Fruit fly (Drosophila melanogaster): ENCODE results near the gene CG7084.

The CG7084 gene

DNA sequence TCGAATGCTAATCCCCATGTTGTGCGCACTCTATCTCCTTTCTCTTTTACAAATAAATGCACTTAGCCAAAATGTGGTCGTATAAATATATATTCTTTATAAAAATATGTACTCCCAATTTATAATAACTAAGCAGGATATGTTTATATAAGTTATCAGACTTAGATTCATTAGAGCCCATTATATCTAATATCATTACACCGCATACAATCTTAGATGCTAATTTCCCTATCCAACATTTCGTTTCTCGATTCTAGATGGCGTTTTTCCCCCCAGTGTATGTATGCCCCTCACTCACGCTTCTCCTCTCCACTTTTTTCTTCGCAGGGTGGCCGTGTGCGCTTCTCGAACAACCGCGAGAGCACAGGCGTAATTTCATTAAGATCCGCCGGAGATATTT, 11.1 kb upstream of the CG7084 start:
- TF ChIP-seq CG18476 (GFP tag; optimal IDR thresholded peaks at IDR 0.05) = no peak
- no peak for TF ChIP-seq vfl (GFP tag; optimal IDR thresholded peaks at IDR 0.05)
- no peak for TF ChIP-seq slp2 (GFP tag; optimal IDR thresholded peaks at IDR 0.05)
- peak; percentile 2 for TF ChIP-seq Hmr (GFP tag; optimal IDR thresholded peaks at IDR 0.05)
- peak; percentile 2 for TF ChIP-seq ATbp (GFP tag; optimal IDR thresholded peaks at IDR 0.05)
- no peak for TF ChIP-seq aop (GFP tag; IDR thresholded peaks at IDR 0.05)
- peak; percentile 33 for TF ChIP-seq dmrt99B (tag; optimal IDR thresholded peaks at IDR 0.05)
- no peak for TF ChIP-seq dysf (GFP tag; IDR thresholded peaks at IDR 0.05)
- no peak for TF ChIP-seq Adf1 (GFP tag; IDR thresholded peaks at IDR 0.05)
- TF ChIP-seq nmo (GFP tag; optimal IDR thresholded peaks at IDR 0.05) = no peak
- TF ChIP-seq Rfx (GFP tag; IDR thresholded peaks at IDR 0.05) = no peak
- TF ChIP-seq zf30C (GFP tag; optimal IDR thresholded peaks at IDR 0.05) = peak; percentile 39
- TF ChIP-seq D19A (tag; optimal IDR thresholded peaks at IDR 0.05) = no peak
- TF ChIP-seq CG15696 (tag; optimal IDR thresholded peaks at IDR 0.05) = no peak
- no peak for TF ChIP-seq Max (GFP tag; optimal IDR thresholded peaks at IDR 0.05)
- peak; percentile 1 for TF ChIP-seq grau (tag; optimal IDR thresholded peaks at IDR 0.05)
- no peak for TF ChIP-seq cwo (GFP tag; optimal IDR thresholded peaks at IDR 0.05)
- no peak for TF ChIP-seq CG13123 (GFP tag; optimal IDR thresholded peaks at IDR 0.05)
- peak; percentile 30; the same call in 1 of the 2 replicates for TF ChIP-seq CG31441 (GFP tag; IDR thresholded peaks at IDR 0.05)
- TF ChIP-seq Ada2b (GFP tag; IDR thresholded peaks at IDR 0.05) = no peak
- peak in 1 of 2 experiments; percentile 17 for TF ChIP-seq Hr51 (GFP tag; optimal IDR thresholded peaks at IDR 0.05)
- no peak for TF ChIP-seq Aef1 (GFP tag; IDR thresholded peaks at IDR 0.05)
- TF ChIP-seq CG12219 (GFP tag; optimal IDR thresholded peaks at IDR 0.05) = no peak
- no peak for TF ChIP-seq CG34224 (GFP tag; IDR thresholded peaks at IDR 0.05; ENCODE audit: partially characterized antibody)
- peak; percentile 5 for TF ChIP-seq CG12391 (tag; optimal IDR thresholded peaks at IDR 0.05)
- no peak for TF ChIP-seq Dbx (GFP tag; IDR thresholded peaks at IDR 0.05)
- peak; percentile 35 for TF ChIP-seq CG11504 (tag; optimal IDR thresholded peaks at IDR 0.05)
- peak; percentile 80 for TF ChIP-seq sens (GFP tag)
- no peak for TF ChIP-seq her (GFP tag; optimal IDR thresholded peaks at IDR 0.05)
- peak; percentile 19 for TF ChIP-seq Fer1 (GFP tag; optimal IDR thresholded peaks at IDR 0.05)
- 0 out of 2 replicates have a peak, but pooled peaks have one; percentile 8 for TF ChIP-seq Ptx1 (GFP tag; IDR thresholded peaks at IDR 0.05)
- TF ChIP-seq CG10431 (GFP tag; optimal IDR thresholded peaks at IDR 0.05) = no peak
- TF ChIP-seq disco-r (GFP tag; optimal IDR thresholded peaks at IDR 0.05) = no peak
- no peak for TF ChIP-seq CG3995 (GFP tag; optimal IDR thresholded peaks at IDR 0.05)
- peak in 1 of 2 experiments; percentile 16 for TF ChIP-seq bsh (GFP tag; optimal IDR thresholded peaks at IDR 0.05)
- TF ChIP-seq Xrp1 (GFP tag; IDR thresholded peaks at IDR 0.05) = no peak
- TF ChIP-seq CG18599 (GFP tag; optimal IDR thresholded peaks at IDR 0.05) = peak; percentile 50
- TF ChIP-seq CG10959 (GFP tag; IDR thresholded peaks at IDR 0.05) = no peak
- peak; percentile 43; the same call in 1 of the 3 replicates for TF ChIP-seq row (GFP tag; IDR thresholded peaks at IDR 0.05)
- TF ChIP-seq gem (tag; optimal IDR thresholded peaks at IDR 0.05) = peak; percentile 37
- peak; percentile 29 for TF ChIP-seq CG2678 (tag; optimal IDR thresholded peaks at IDR 0.05)

DNA sequence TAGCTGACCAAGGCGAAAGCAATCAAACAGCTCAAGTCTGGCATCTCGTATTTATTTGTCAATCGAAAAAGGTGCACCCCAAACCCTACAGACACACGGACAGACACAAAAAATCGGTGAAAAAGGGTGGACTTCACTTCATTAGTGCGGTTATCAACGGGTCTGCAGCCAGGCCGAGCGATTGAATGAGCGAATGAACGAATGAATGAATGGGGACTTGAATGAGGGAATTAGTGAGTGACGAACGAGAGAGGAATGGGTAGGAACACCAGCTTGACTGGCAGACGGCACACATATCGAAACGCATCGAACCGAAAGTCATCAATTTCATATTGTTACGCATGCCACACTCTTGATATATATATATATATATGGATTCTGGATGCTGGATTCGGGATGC, 10.3 kb upstream of the CG7084 start:
- TF ChIP-seq CG3163 (GFP tag; optimal IDR thresholded peaks at IDR 0.05) = no peak
- peak; percentile 96 for TF ChIP-seq CG8281 (tag; optimal IDR thresholded peaks at IDR 0.05)

Data from whole organism, embryonic.